Worm (Caenorhabditis elegans) whole organism, late embryonic: ENCODE measurements around the gene vps-53.

Source experiments
- hlh-6 ChIP-seq: sonication (generic microtip); optimal IDR thresholded peaks from 2 replicates; lab custom pipeline; 2016; ENCODE audit warnings: missing genotype, missing genetic modification characterization, missing compliant biosample characterization
- madf-2 ChIP-seq: sonication (generic microtip); optimal IDR thresholded peaks from 2 replicates; lab custom pipeline; 2017; ENCODE audit warnings: missing genetic modification characterization, missing compliant biosample characterization
- syd-9 ChIP-seq: sonication (generic microtip); optimal IDR thresholded peaks from 2 replicates; lab custom pipeline; 2016; ENCODE audit warnings: mild to moderate bottlenecking, missing genetic modification characterization, moderate library complexity, missing compliant biosample characterization

DNA sequence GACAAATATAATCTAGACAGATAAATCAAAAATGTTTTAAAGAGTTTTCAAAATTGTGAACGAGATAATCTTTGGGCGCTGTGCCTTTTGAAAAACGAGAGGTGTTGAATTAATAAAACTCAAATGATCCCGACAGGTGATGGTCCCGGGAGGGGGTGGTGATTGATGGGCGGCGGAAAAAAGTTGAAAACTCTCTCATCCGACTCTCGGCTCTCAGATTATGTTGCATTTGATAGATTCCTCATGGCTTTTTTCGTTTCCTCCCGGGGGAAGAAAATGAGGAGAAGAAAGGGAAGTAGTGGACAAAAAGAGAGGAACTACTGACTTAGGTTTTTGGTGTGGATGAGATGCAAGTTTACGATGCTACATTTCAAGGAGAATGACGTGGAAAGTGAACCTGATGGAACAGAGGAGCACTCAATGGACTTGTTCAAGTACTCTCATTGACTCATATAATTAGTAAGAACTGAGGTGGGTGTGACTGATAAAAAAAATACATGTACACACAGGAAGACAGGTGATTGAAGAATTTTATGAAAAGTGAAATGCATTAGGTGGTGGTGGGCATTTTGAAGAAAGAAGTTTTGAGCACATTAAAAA is 25.9 kb downstream of the vps-53 start:
- no peak for TF ChIP-seq madf-2
- no peak for TF ChIP-seq syd-9 (tag; lab: Kevin White, UChicago)
- TF ChIP-seq hlh-6 (tag; lab: Kevin White, UChicago) = no peak
